Fruit fly (Drosophila melanogaster) whole organism, embryonic: ENCODE data around the gene CG33127.

ENCODE experiments used
- Antp ChIP-seq: fragments of 200-800 bp; sonication (Bioruptor generic); optimal IDR thresholded peaks from 3 replicates; lab custom pipeline; 2016; ENCODE audit warnings: missing biosample characterization, missing genetic modification characterization
- Atf3 ChIP-seq: fragments of 200-800 bp; sonication (Bioruptor generic); optimal IDR thresholded peaks from 3 replicates; lab custom pipeline; 2016; ENCODE audit warnings: missing biosample characterization, missing genetic modification characterization
- Bdp1 ChIP-seq: fragments of 200-800 bp; sonication (Bioruptor generic); optimal IDR thresholded peaks from 3 replicates; lab custom pipeline; 2016; ENCODE audit warnings: missing biosample characterization, missing genetic modification characterization
- Blimp-1 ChIP-seq: fragments of 200-800 bp; sonication (Bioruptor generic); optimal IDR thresholded peaks from 3 replicates; lab custom pipeline; 2018; ENCODE audit warnings: missing biosample characterization, missing genetic modification characterization, mild to moderate bottlenecking, moderate library complexity, missing genetic modification reagents
- CG10147 ChIP-seq: fragments of 200-800 bp; sonication (Bioruptor generic); optimal IDR thresholded peaks from 2 replicates; lab custom pipeline; 2019; ENCODE audit warnings: missing biosample characterization, mild to moderate bottlenecking, missing genetic modification characterization, moderate library complexity
- CG10543 ChIP-seq: fragments of 200-800 bp; sonication (Bioruptor generic); optimal IDR thresholded peaks from 3 replicates; lab custom pipeline; 2017; ENCODE audit warnings: missing biosample characterization, mild to moderate bottlenecking, missing genetic modification characterization, moderate library complexity
- CG11085 ChIP-seq: fragments of 200-800 bp; sonication (Bioruptor generic); IDR thresholded peaks from 2 replicates; pipeline ENCODE4 v1.3.6; 2022; ENCODE audit warnings: missing biosample characterization, missing genetic modification characterization
- CG12659 ChIP-seq: fragments of 200-800 bp; sonication (Bioruptor generic); optimal IDR thresholded peaks from 3 replicates; lab custom pipeline; 2017; ENCODE audit warnings: mild to moderate bottlenecking, missing biosample characterization, missing genetic modification reagents, missing genetic modification characterization
- CG15011 ChIP-seq: fragments of 200-800 bp; sonication (Bioruptor generic); optimal IDR thresholded peaks from 3 replicates; lab custom pipeline; 2018; ENCODE audit warnings: missing biosample characterization, mild to moderate bottlenecking, missing genetic modification characterization
- CG2875 ChIP-seq: fragments of 200-800 bp; sonication (Bioruptor generic); optimal IDR thresholded peaks from 2 replicates; lab custom pipeline; 2017; ENCODE audit warnings: missing biosample characterization, mild to moderate bottlenecking, missing genetic modification characterization, missing genetic modification reagents
- CG3726 ChIP-seq: fragments of 200-800 bp; sonication (Bioruptor generic); IDR thresholded peaks from 3 replicates; pipeline ENCODE4, ENCODE4 v1.3.6; 2022; ENCODE audit warnings: missing biosample characterization, missing genetic modification characterization
- CG5180 ChIP-seq: fragments of 200-800 bp; sonication (Bioruptor generic); optimal IDR thresholded peaks from 3 replicates; lab custom pipeline; 2017; ENCODE audit warnings: missing biosample characterization, missing genetic modification characterization, mild to moderate bottlenecking, moderate library complexity, missing genetic modification reagents
- CG6175 ChIP-seq: fragments of 200-800 bp; sonication (Bioruptor generic); IDR thresholded peaks from 3 replicates; pipeline ENCODE4 v1.3.6; 2022; ENCODE audit warnings: missing biosample characterization, missing genetic modification characterization
- CG6689 ChIP-seq: fragments of 200-800 bp; sonication (Bioruptor generic); IDR thresholded peaks from 2 replicates; pipeline ENCODE4 v1.3.6; 2022; ENCODE audit warnings: missing biosample characterization, missing genetic modification characterization
- CG8388 ChIP-seq: fragments of 200-800 bp; sonication (Bioruptor generic); optimal IDR thresholded peaks from 2 replicates; lab custom pipeline; 2019; ENCODE audit warnings: missing biosample characterization, mild to moderate bottlenecking, missing genetic modification characterization, moderate library complexity
- CG8765 ChIP-seq: fragments of 200-800 bp; sonication (Bioruptor generic); IDR thresholded peaks from 2 replicates; pipeline ENCODE4 v1.3.6; 2022; ENCODE audit warnings: missing biosample characterization, missing genetic modification characterization
- Camta ChIP-seq: fragments of 200-800 bp; sonication (Bioruptor generic); optimal IDR thresholded peaks from 2 replicates; lab custom pipeline; 2016; ENCODE audit warnings: missing biosample characterization, missing genetic modification characterization
- Chrac-16 ChIP-seq: fragments of 200-800 bp; sonication (Bioruptor generic); optimal IDR thresholded peaks from 3 replicates; lab custom pipeline; 2016; ENCODE audit warnings: missing biosample characterization, missing genetic modification characterization
- D ChIP-seq, 2 experiments: fragments of 200-800 bp in 1 of 2; fragments of >200 bp in 1 of 2; sonication (Bioruptor generic) in 1 of 2; optimal IDR thresholded peaks; 2 replicates in 1 of 2; 3 replicates in 1 of 2; lab custom pipeline; 2017; ENCODE audit warnings: mild to moderate bottlenecking in 1 of 2, missing biosample characterization in 1 of 2, missing genetic modification characterization in 1 of 2, missing genetic modification reagents in 1 of 2
- D19B ChIP-seq: fragments of 200-800 bp; sonication (Bioruptor generic); optimal IDR thresholded peaks from 2 replicates; lab custom pipeline; 2017; ENCODE audit warnings: missing biosample characterization, mild to moderate bottlenecking, missing genetic modification characterization
- Dad ChIP-seq: fragments of 200-800 bp; sonication (Bioruptor generic); optimal IDR thresholded peaks from 3 replicates; lab custom pipeline; 2016; ENCODE audit warnings: missing biosample characterization, missing genetic modification characterization
- ERR ChIP-seq: fragments of 200-800 bp; sonication (Bioruptor generic); optimal IDR thresholded peaks from 2 replicates; lab custom pipeline; 2016; ENCODE audit warnings: missing biosample characterization, missing genetic modification characterization
- Ets65A ChIP-seq: fragments of 200-800 bp; sonication (Bioruptor generic); peaks from one replicate; lab custom pipeline; 2016; ENCODE audit warnings: missing biosample characterization, missing genetic modification characterization
- GATAe ChIP-seq: fragments of 200-800 bp; sonication (Bioruptor generic); conservative IDR thresholded peaks from 2 replicates; pipeline ENCODE4 v1.3.6; 2022; ENCODE audit warnings: missing biosample characterization, missing genetic modification characterization
- HLH3B ChIP-seq: fragments of 200-800 bp; sonication (Bioruptor generic); IDR thresholded peaks from 2 replicates; pipeline ENCODE4 v1.3.6; 2022; ENCODE audit warnings: missing biosample characterization, missing genetic modification characterization
- Hand ChIP-seq: fragments of 200-800 bp; sonication (Bioruptor generic); optimal IDR thresholded peaks from 2 replicates; lab custom pipeline; 2017; ENCODE audit warnings: mild to moderate bottlenecking, missing biosample characterization, missing genetic modification reagents, missing genetic modification characterization
- Lhr ChIP-seq: fragments of 200-800 bp; sonication (Bioruptor generic); optimal IDR thresholded peaks from 3 replicates; lab custom pipeline; 2017; ENCODE audit warnings: mild to moderate bottlenecking, missing biosample characterization, missing genetic modification reagents, missing genetic modification characterization
- Meics ChIP-seq: fragments of 200-800 bp; sonication (Bioruptor generic); optimal IDR thresholded peaks from 2 replicates; lab custom pipeline; 2017; ENCODE audit warnings: missing biosample characterization, mild to moderate bottlenecking, missing genetic modification characterization
- Oaz ChIP-seq: fragments of 200-800 bp; sonication (Bioruptor generic); IDR thresholded peaks from 2 replicates; pipeline ENCODE4 v1.3.6; 2022; ENCODE audit warnings: missing biosample characterization, missing genetic modification characterization
- Poxn ChIP-seq: fragments of 200-800 bp; sonication (Bioruptor generic); IDR thresholded peaks from 2 replicates; pipeline ENCODE4 v1.3.6; 2022; ENCODE audit warnings: missing biosample characterization, missing genetic modification characterization
- ab ChIP-seq: fragments of 200-800 bp; sonication (Bioruptor generic); optimal IDR thresholded peaks from 2 replicates; lab custom pipeline; 2016; ENCODE audit warnings: missing biosample characterization, missing genetic modification characterization
- ap ChIP-seq: fragments of 200-800 bp; sonication (Bioruptor generic); IDR thresholded peaks from 2 replicates; pipeline ENCODE4 v1.3.6; 2022; ENCODE audit warnings: missing biosample characterization, missing genetic modification characterization
- bsh ChIP-seq, 2 experiments: fragments of 200-800 bp; sonication (Bioruptor generic); optimal IDR thresholded peaks; 2 replicates each; lab custom pipeline; 2017 to 2018; ENCODE audit warnings: mild to moderate bottlenecking in 2 of 2, missing biosample characterization in 2 of 2, missing genetic modification characterization in 2 of 2, moderate library complexity in 1 of 2
- danr ChIP-seq: fragments of 200-800 bp; sonication (Bioruptor generic); IDR thresholded peaks from 2 replicates; pipeline ENCODE4 v1.3.6; 2022; ENCODE audit warnings: missing biosample characterization, missing genetic modification characterization
- dati ChIP-seq: fragments of 200-800 bp; sonication (Bioruptor generic); IDR thresholded peaks from 2 replicates; pipeline ENCODE4 v1.3.6; 2022; ENCODE audit warnings: missing biosample characterization, missing genetic modification characterization
- dysf ChIP-seq: fragments of 200-800 bp; sonication (Bioruptor generic); IDR thresholded peaks from 3 replicates; pipeline ENCODE4 v1.3.6; 2022; ENCODE audit warnings: missing biosample characterization, missing genetic modification characterization
- fd96Cb ChIP-seq: fragments of 200-800 bp; sonication (Bioruptor generic); optimal IDR thresholded peaks from 2 replicates; lab custom pipeline; 2018; ENCODE audit warnings: missing biosample characterization, mild to moderate bottlenecking, missing genetic modification characterization, moderate library complexity
- gem ChIP-seq: fragments of 200-800 bp; sonication (Bioruptor generic); optimal IDR thresholded peaks from 2 replicates; lab custom pipeline; 2019; ENCODE audit warnings: missing biosample characterization, mild to moderate bottlenecking, missing genetic modification characterization, moderate library complexity
- hkb ChIP-seq, 2 experiments: fragments of 200-800 bp in 1 of 2; fragments of >200 bp in 1 of 2; sonication (Bioruptor generic) in 1 of 2; IDR thresholded peaks in 1 of 2; optimal IDR thresholded peaks in 1 of 2; 2 replicates each; pipeline versions ENCODE4 v1.3.6 to Lab custom; 2017 to 2022; ENCODE audit warnings: missing biosample characterization in 1 of 2, missing genetic modification characterization in 1 of 2
- jumu ChIP-seq: fragments of 200-800 bp; sonication (Bioruptor generic); optimal IDR thresholded peaks from 3 replicates; lab custom pipeline; 2016; ENCODE audit warnings: missing biosample characterization, missing genetic modification characterization
- lab ChIP-seq: fragments of 200-800 bp; sonication (Bioruptor generic); optimal IDR thresholded peaks from 3 replicates; lab custom pipeline; 2017; ENCODE audit warnings: missing biosample characterization, missing genetic modification characterization, mild to moderate bottlenecking, moderate library complexity, missing genetic modification reagents
- lbe ChIP-seq: fragments of 200-800 bp; sonication (Bioruptor generic); optimal IDR thresholded peaks from 2 replicates; lab custom pipeline; 2016; ENCODE audit warnings: missing biosample characterization, mild to moderate bottlenecking, missing genetic modification characterization
- pfk ChIP-seq: fragments of 200-800 bp; sonication (Bioruptor generic); optimal IDR thresholded peaks from 2 replicates; lab custom pipeline; 2018; ENCODE audit warnings: missing biosample characterization, mild to moderate bottlenecking, missing genetic modification characterization, moderate library complexity
- prd ChIP-seq, 3 experiments: fragments of >200 bp in 2 of 3; fragments of 200-800 bp in 1 of 3; sonication (Bioruptor generic) in 1 of 3; optimal IDR thresholded peaks in 2 of 3; IDR thresholded peaks in 1 of 3; 2 replicates in 2 of 3; 3 replicates in 1 of 3; pipeline versions ENCODE4 v1.3.6 to Lab custom; 2017 to 2022; ENCODE audit warnings: missing biosample characterization in 1 of 3, missing genetic modification characterization in 1 of 3
- salm ChIP-seq: fragments of 200-800 bp; sonication (Bioruptor generic); optimal IDR thresholded peaks from 2 replicates; lab custom pipeline; 2018; ENCODE audit warnings: missing biosample characterization, mild to moderate bottlenecking, missing genetic modification characterization
- seq ChIP-seq: fragments of 200-800 bp; sonication (Bioruptor generic); IDR thresholded peaks from 2 replicates; pipeline ENCODE4 v1.3.6; 2022; ENCODE audit warnings: missing biosample characterization, missing genetic modification characterization
- ssp ChIP-seq: fragments of 200-800 bp; sonication (Bioruptor generic); IDR thresholded peaks from 2 replicates; pipeline ENCODE4 v1.3.6; 2022; ENCODE audit warnings: missing biosample characterization, missing genetic modification characterization
- toy ChIP-seq: fragments of 200-800 bp; sonication (Bioruptor generic); IDR thresholded peaks from 2 replicates; pipeline ENCODE4 v1.3.6; 2022; ENCODE audit warnings: missing biosample characterization, missing genetic modification characterization
- trem ChIP-seq: fragments of 200-800 bp; optimal IDR thresholded peaks from 3 replicates; lab custom pipeline; 2019; ENCODE audit warnings: missing biosample characterization, mild to moderate bottlenecking, missing genetic modification characterization, moderate library complexity
- yki ChIP-seq: fragments of >200 bp; optimal IDR thresholded peaks from 3 replicates; lab custom pipeline; 2018

The CG33127 gene

DNA sequence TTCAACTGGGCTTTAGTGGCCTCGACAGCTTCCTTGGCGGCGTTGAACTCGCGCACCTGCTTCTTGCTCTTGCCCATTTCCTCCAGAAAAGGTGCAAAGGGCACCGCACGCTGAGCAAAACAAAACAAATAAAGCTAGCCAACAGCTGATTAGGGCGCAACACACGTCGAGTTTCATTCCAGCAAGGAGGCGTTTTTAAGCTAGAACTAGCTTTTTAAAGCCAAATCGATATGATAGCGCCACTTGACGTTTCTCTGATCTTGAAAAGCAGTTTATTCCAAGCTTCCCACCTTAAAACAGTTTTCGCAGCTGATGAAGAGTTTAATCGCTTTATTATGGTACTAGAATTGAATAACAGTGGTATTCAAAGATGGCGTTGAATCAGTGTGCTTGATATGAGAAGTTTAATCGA lies 38.8 kb upstream of the CG33127 start, which contains the start of gene CG11601 (continued):
- TF ChIP-seq CG5180 (GFP tag; lab: Kevin White, UChicago) (no peak), CG8388 (no peak), prd (optimal IDR thresholded peaks at IDR 0.05; lab: Kevin White, UChicago) (no peak), prd (GFP tag; IDR thresholded peaks at IDR 0.05; lab: Robert Waterston, UW) (0 out of 3 replicates have a peak, but pooled peaks have one; percentile 43), pfk (GFP tag; lab: Kevin White, UChicago) (no peak), danr (0 out of 2 replicates have a peak, but pooled peaks have one; percentile 11), CG6689 (GFP tag; lab: Robert Waterston, UW) (peak; percentile 40), ab (GFP tag; lab: Kevin White, UChicago) (no peak), Poxn (no peak), CG10147 (GFP tag; lab: Kevin White, UChicago) (peak; percentile 21), CG6175 (GFP tag; lab: Robert Waterston, UW) (no peak), CG10543 (peak; percentile 31), Oaz (GFP tag; lab: Robert Waterston, UW) (0 out of 2 replicates have a peak, but pooled peaks have one; percentile 15), Ets65A (GFP tag; lab: Kevin White, UChicago) (peak; percentile 80), Antp (no peak), Meics (no peak), dysf (GFP tag; lab: Robert Waterston, UW) (peak; percentile 60), Chrac-16 (peak; percentile 4), CG2875 (GFP tag; lab: Kevin White, UChicago) (no peak), D (optimal IDR thresholded peaks at IDR 0.05; lab: Kevin White, UChicago) (no peak), D (GFP tag; optimal IDR thresholded peaks at IDR 0.05; lab: Kevin White, UChicago) (no peak), lbe (no peak), Hand (GFP tag; lab: Kevin White, UChicago) (no peak), seq (no peak), CG3726 (no peak), hkb (optimal IDR thresholded peaks at IDR 0.05; lab: Kevin White, UChicago) (peak; percentile 55), hkb (GFP tag; IDR thresholded peaks at IDR 0.05; lab: Robert Waterston, UW) (no peak), ap (GFP tag; lab: Robert Waterston, UW) (no peak), CG11085 (GFP tag; lab: Robert Waterston, UW) (no peak), ssp (GFP tag; lab: Robert Waterston, UW) (peak; percentile 83), Bdp1 (no peak), Lhr (GFP tag; lab: Kevin White, UChicago) (no peak), GATAe (no peak), toy (GFP tag; lab: Robert Waterston, UW) (no peak), HLH3B (GFP tag; lab: Robert Waterston, UW) (no peak), dati (GFP tag; lab: Robert Waterston, UW) (no peak), Dad (GFP tag; lab: Kevin White, UChicago) (peak; percentile 2), Blimp-1 (GFP tag; lab: Kevin White, UChicago) (no peak), fd96Cb (tag; lab: Kevin White, UChicago) (no peak), gem (tag; lab: Kevin White, UChicago) (no peak), CG15011 (GFP tag; lab: Kevin White, UChicago) (no peak), trem (tag; lab: Kevin White, UChicago) (peak; percentile 8), bsh (GFP tag; optimal IDR thresholded peaks at IDR 0.05; lab: Kevin White, UChicago) (peak in 1 of 2 experiments; percentile 39), Atf3 (GFP tag; lab: Kevin White, UChicago) (no peak), CG12659 (GFP tag; lab: Kevin White, UChicago) (peak; percentile 49), yki (no peak), jumu (GFP tag; lab: Kevin White, UChicago) (no peak), Camta (no peak), D19B (GFP tag; lab: Kevin White, UChicago) (no peak), ERR (GFP tag; lab: Kevin White, UChicago) (no peak), salm (tag; lab: Kevin White, UChicago) (no peak), CG8765 (GFP tag; lab: Robert Waterston, UW) (peak; percentile 48; the same call in 1 of the 2 replicates), lab (GFP tag; lab: Kevin White, UChicago) (no peak)
